Fruit fly (Drosophila melanogaster) whole organism, prepupa: ENCODE data around the gene CG8372.

Experiments
- CG10631 ChIP-seq: fragments of 200-800 bp; sonication (Bioruptor generic); optimal IDR thresholded peaks from 2 replicates; lab custom pipeline; 2016; ENCODE audit warnings: missing biosample characterization, missing genetic modification characterization
- CG10669 ChIP-seq: fragments of 200-800 bp; sonication (Bioruptor generic); optimal IDR thresholded peaks from 3 replicates; lab custom pipeline; 2018; ENCODE audit warnings: missing biosample characterization, mild to moderate bottlenecking, missing genetic modification characterization, moderate library complexity
- CG11294 ChIP-seq: fragments of 200-800 bp; sonication (Bioruptor generic); IDR thresholded peaks from 2 replicates; pipeline ENCODE4 v1.3.6; 2022; ENCODE audit warnings: missing biosample characterization, missing genetic modification characterization
- CG11762 ChIP-seq: fragments of 200-800 bp; sonication (Bioruptor generic); optimal IDR thresholded peaks from 3 replicates; lab custom pipeline; 2016; ENCODE audit warnings: missing biosample characterization, missing genetic modification characterization; ENCODE audit not compliant: insufficient read depth
- CG1621 ChIP-seq: fragments of 200-800 bp; sonication (Bioruptor generic); optimal IDR thresholded peaks from 3 replicates; lab custom pipeline; 2018; ENCODE audit warnings: missing biosample characterization, mild to moderate bottlenecking, missing genetic modification characterization
- CG3032 ChIP-seq: fragments of 200-800 bp; optimal IDR thresholded peaks from 2 replicates; lab custom pipeline; 2019; ENCODE audit warnings: missing biosample characterization, mild to moderate bottlenecking, missing genetic modification characterization, moderate library complexity
- CG31627 ChIP-seq: fragments of 200-800 bp; sonication (Bioruptor generic); optimal IDR thresholded peaks from 3 replicates; lab custom pipeline; 2016; ENCODE audit warnings: missing biosample characterization, missing genetic modification characterization
- CG34406 ChIP-seq: fragments of 200-800 bp; sonication (Bioruptor generic); optimal IDR thresholded peaks from 3 replicates; lab custom pipeline; 2016; ENCODE audit warnings: missing biosample characterization, missing genetic modification characterization
- CG3919 ChIP-seq: fragments of 200-800 bp; sonication (Bioruptor generic); optimal IDR thresholded peaks from 3 replicates; lab custom pipeline; 2016; ENCODE audit warnings: missing biosample characterization, missing genetic modification characterization
- CG4318 ChIP-seq: fragments of 200-800 bp; sonication (Bioruptor generic); optimal IDR thresholded peaks from 3 replicates; lab custom pipeline; 2017; ENCODE audit warnings: missing biosample characterization, mild to moderate bottlenecking, missing genetic modification characterization
- CG6792 ChIP-seq: fragments of 200-800 bp; sonication (Bioruptor generic); optimal IDR thresholded peaks from 3 replicates; lab custom pipeline; 2016; ENCODE audit warnings: missing biosample characterization, missing genetic modification characterization
- CG6808 ChIP-seq: fragments of 200-800 bp; sonication (Bioruptor generic); optimal IDR thresholded peaks from 3 replicates; lab custom pipeline; 2017; ENCODE audit warnings: missing biosample characterization, missing genetic modification characterization, mild to moderate bottlenecking, moderate library complexity, missing genetic modification reagents
- CG6854 ChIP-seq: fragments of 200-800 bp; sonication (Bioruptor generic); optimal IDR thresholded peaks from 2 replicates; lab custom pipeline; 2017; ENCODE audit warnings: missing biosample characterization, mild to moderate bottlenecking, missing genetic modification characterization
- CG7368 ChIP-seq: fragments of 200-800 bp; sonication (Bioruptor generic); optimal IDR thresholded peaks from 3 replicates; lab custom pipeline; 2016; ENCODE audit warnings: missing biosample characterization, missing genetic modification characterization
- CG8119 ChIP-seq: fragments of 200-800 bp; sonication (Bioruptor generic); IDR thresholded peaks from 3 replicates; pipeline ENCODE4 v1.3.6; 2022; ENCODE audit warnings: missing biosample characterization, missing genetic modification characterization
- CG8319 ChIP-seq: fragments of 200-800 bp; sonication (Bioruptor generic); optimal IDR thresholded peaks from 3 replicates; lab custom pipeline; 2016; ENCODE audit warnings: missing biosample characterization, missing genetic modification characterization
- CG9139 ChIP-seq: fragments of 200-800 bp; sonication (Bioruptor generic); optimal IDR thresholded peaks from 3 replicates; lab custom pipeline; 2017; ENCODE audit warnings: missing biosample characterization, mild to moderate bottlenecking, missing genetic modification characterization
- Eip75B ChIP-seq: fragments of 200-800 bp; sonication (Bioruptor generic); optimal IDR thresholded peaks from 3 replicates; lab custom pipeline; 2016; ENCODE audit warnings: missing biosample characterization, missing genetic modification characterization
- Eip78C ChIP-seq: fragments of 200-800 bp; sonication (Bioruptor generic); peaks from one replicate; lab custom pipeline; 2016; ENCODE audit warnings: missing biosample characterization, missing genetic modification characterization
- Eip93F ChIP-seq: fragments of 200-800 bp; sonication (Bioruptor generic); optimal IDR thresholded peaks from 2 replicates; lab custom pipeline; 2016; ENCODE audit warnings: missing biosample characterization, mild to moderate bottlenecking, missing genetic modification characterization
- Ets96B ChIP-seq: fragments of 200-800 bp; optimal IDR thresholded peaks from 2 replicates; lab custom pipeline; 2019; ENCODE audit warnings: missing biosample characterization, mild to moderate bottlenecking, missing genetic modification characterization, moderate library complexity
- Gug ChIP-seq: fragments of 200-800 bp; sonication (Bioruptor generic); IDR thresholded peaks from 2 replicates; pipeline ENCODE4 v1.3.6; 2022; ENCODE audit warnings: missing biosample characterization, missing genetic modification characterization
- Hr38 ChIP-seq: sonication (Bioruptor generic); optimal IDR thresholded peaks from 2 replicates; lab custom pipeline; 2016; ENCODE audit warnings: missing biosample characterization, missing genetic modification characterization
- Hr39 ChIP-seq: fragments of 200-800 bp; sonication (Bioruptor generic); optimal IDR thresholded peaks from 2 replicates; lab custom pipeline; 2016; ENCODE audit warnings: missing biosample characterization, missing genetic modification characterization
- Hr4 ChIP-seq: fragments of 200-800 bp; sonication (Bioruptor generic); optimal IDR thresholded peaks from 3 replicates; lab custom pipeline; 2016; ENCODE audit warnings: missing biosample characterization, missing genetic modification characterization
- Lpt ChIP-seq: fragments of 200-800 bp; sonication (Bioruptor generic); optimal IDR thresholded peaks from 3 replicates; lab custom pipeline; 2016; ENCODE audit warnings: missing biosample characterization, missing genetic modification characterization
- OdsH ChIP-seq: fragments of 200-800 bp; sonication (Bioruptor generic); optimal IDR thresholded peaks from 3 replicates; lab custom pipeline; 2016; ENCODE audit warnings: missing biosample characterization, missing genetic modification characterization
- Smox ChIP-seq: fragments of 200-800 bp; sonication (Bioruptor generic); optimal IDR thresholded peaks from 3 replicates; lab custom pipeline; 2016; ENCODE audit warnings: missing biosample characterization, missing genetic modification characterization
- cyc ChIP-seq: fragments of 200-800 bp; sonication (Bioruptor generic); optimal IDR thresholded peaks from 3 replicates; lab custom pipeline; 2016; ENCODE audit warnings: missing biosample characterization, missing genetic modification characterization
- dac ChIP-seq: fragments of 200-800 bp; sonication (Bioruptor generic); optimal IDR thresholded peaks from 2 replicates; lab custom pipeline; 2017; ENCODE audit warnings: missing biosample characterization, mild to moderate bottlenecking, missing genetic modification characterization
- esn ChIP-seq: fragments of 200-800 bp; sonication (Bioruptor generic); optimal IDR thresholded peaks from 2 replicates; lab custom pipeline; 2016; ENCODE audit warnings: missing biosample characterization, mild to moderate bottlenecking, missing genetic modification characterization, moderate library complexity
- fd85E ChIP-seq: fragments of 200-800 bp; sonication (Bioruptor generic); optimal IDR thresholded peaks from 3 replicates; lab custom pipeline; 2016; ENCODE audit warnings: missing biosample characterization, missing genetic modification characterization
- lz ChIP-seq: fragments of 200-800 bp; sonication (Bioruptor generic); optimal IDR thresholded peaks from 3 replicates; lab custom pipeline; 2016; ENCODE audit warnings: missing biosample characterization, missing genetic modification characterization
- net ChIP-seq: fragments of 200-800 bp; sonication (Bioruptor generic); optimal IDR thresholded peaks from 3 replicates; lab custom pipeline; 2016; ENCODE audit warnings: missing biosample characterization, missing genetic modification characterization
- salr ChIP-seq, 2 experiments: fragments of 200-800 bp; sonication (Bioruptor generic); optimal IDR thresholded peaks; 3 replicates each; lab custom pipeline; 2016 to 2018; ENCODE audit warnings: missing biosample characterization in 2 of 2, missing genetic modification characterization in 2 of 2, mild to moderate bottlenecking in 1 of 2
- spab ChIP-seq: fragments of 200-800 bp; sonication (Bioruptor generic); optimal IDR thresholded peaks from 2 replicates; lab custom pipeline; 2017; ENCODE audit warnings: missing biosample characterization, mild to moderate bottlenecking, missing genetic modification characterization, missing genetic modification reagents
- svp ChIP-seq: fragments of 200-800 bp; sonication (Bioruptor generic); peaks from one replicate; lab custom pipeline; 2016; ENCODE audit warnings: missing biosample characterization, missing genetic modification characterization
- topi ChIP-seq: fragments of 200-800 bp; sonication (Bioruptor generic); optimal IDR thresholded peaks from 3 replicates; lab custom pipeline; 2016; ENCODE audit warnings: missing biosample characterization, missing genetic modification characterization

CG8372 gene

DNA sequence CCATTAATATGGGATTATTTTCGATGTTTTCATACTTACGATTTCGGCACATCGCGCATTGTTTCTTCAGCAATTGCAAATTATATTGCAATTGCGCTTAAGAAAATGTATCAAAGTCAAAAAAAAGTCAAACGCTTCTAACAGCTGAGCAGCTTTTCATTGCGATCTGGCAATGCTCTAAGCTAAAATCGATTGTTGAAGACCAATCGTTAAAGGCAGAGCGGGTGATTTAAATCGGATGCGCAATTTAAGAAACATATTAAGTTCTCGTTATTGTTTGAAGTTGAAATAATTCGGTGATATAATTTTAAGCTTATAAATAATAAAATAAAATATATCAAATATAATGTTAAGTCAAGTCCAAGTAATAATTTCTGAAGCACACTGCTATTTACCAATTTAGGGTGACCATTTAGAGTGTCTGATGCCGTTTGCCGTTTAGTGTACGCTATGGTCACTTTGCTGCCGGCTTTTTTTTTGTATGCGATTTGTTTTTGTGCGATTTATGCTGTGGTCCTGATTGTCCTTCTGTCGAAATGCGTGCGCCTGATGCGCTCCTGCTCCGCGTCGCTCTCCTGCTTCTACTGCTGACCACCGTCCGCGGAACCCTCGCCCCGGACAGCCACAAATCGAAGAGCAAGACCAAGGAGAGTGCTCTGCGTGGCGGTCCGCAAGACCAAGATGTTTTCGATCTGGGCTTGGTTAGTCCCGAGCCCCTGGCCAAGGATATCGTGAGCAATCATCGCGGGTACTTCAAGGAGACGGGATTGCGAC, 15.8 kb downstream of the CG8372 start, which contains the start of the genes CG8475 and CG8460:
Gene CG8475 (minus strand): TSS at position 162 of the 774 bp plus-strand sequence.
Gene CG8460 (plus strand): TSS at position 437 of the 774 bp plus-strand sequence.
- TF ChIP-seq cyc (GFP tag; lab: Kevin White, UChicago) (no peak), Hr4 (GFP tag; lab: Kevin White, UChicago) (no peak), Gug (no peak), net (no peak), topi (GFP tag; lab: Kevin White, UChicago) (no peak), spab (GFP tag; lab: Kevin White, UChicago) (no peak), Eip93F (GFP tag; lab: Kevin White, UChicago) (no peak), CG11762 (GFP tag; lab: Kevin White, UChicago) (no peak), CG6808 (GFP tag; lab: Kevin White, UChicago) (no peak), CG9139 (GFP tag; lab: Kevin White, UChicago) (no peak), Eip75B (no peak), Smox (GFP tag; lab: Kevin White, UChicago) (no peak), CG4318 (no peak), CG7368 (no peak), Eip78C (GFP tag; lab: Kevin White, UChicago) (no peak)

DNA sequence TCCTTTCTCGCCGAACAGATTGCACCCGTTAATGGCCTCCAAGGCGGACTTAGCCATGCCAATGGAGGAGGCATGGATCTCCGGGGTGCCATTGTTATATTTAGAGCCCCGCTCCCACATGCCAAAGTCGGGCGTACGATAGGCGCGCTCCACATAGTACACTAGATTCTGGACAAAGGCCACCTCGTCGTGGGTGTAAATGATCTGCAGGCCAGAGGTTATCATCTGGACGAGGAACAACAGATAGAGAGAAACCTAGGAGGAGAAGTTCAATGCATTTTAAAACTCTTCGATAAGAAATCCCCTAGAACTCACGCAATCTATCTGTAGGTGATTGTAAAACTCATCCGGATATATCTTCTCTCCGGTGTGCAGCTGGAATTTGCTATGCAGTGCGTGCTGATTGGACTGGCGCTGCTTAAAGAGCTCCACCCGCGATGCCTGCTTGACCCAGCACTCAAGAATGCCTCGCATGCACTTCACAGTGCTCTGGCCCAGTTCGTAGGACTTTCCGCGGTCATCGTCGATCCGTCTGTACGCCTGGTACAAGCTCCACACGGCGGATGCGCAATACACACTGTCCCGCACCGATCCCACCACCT, 16.9 kb downstream of the CG8372 start:
- TF ChIP-seq svp (GFP tag; lab: Kevin White, UChicago) (peak; percentile 99), salr (GFP tag; optimal IDR thresholded peaks at IDR 0.05; lab: Kevin White, UChicago) (no peak)
- TF ChIP-seq, all 60 proteins: peak for 1

DNA sequence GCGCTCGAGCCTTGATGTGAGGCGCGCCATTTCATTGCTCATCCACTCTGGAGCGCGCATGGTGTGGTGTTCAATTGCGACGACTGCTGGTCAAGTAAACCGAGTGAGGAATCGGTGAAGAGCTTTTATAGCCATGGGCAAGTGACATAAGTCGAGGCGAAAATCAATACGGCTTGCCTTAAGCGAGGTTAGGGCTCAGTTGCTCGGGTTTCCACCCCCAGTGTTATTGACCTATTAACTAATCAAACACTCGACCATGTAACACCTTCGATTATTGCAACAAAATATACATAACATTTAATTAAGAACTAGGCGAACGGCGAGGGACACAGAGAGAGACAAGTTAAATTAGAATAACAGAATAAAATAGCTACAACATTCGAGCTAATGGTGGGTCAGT, 22.0 kb downstream of the CG8372 start, which contains the start of gene CG34134:
Gene CG34134 (minus strand): TSS at position 101 of the 400 bp plus-strand sequence.
- TF ChIP-seq CG8319 (GFP tag; lab: Kevin White, UChicago) (no peak), CG3919 (GFP tag; lab: Kevin White, UChicago) (no peak), fd85E (GFP tag; lab: Kevin White, UChicago) (no peak), CG6854 (GFP tag; lab: Kevin White, UChicago) (no peak), CG10669 (GFP tag; lab: Kevin White, UChicago) (no peak), CG11294 (GFP tag; lab: Robert Waterston, UW) (no peak), svp (GFP tag; lab: Kevin White, UChicago) (no peak), CG34406 (no peak), CG6792 (GFP tag; lab: Kevin White, UChicago) (no peak), Eip78C (GFP tag; lab: Kevin White, UChicago) (no peak), Hr38 (GFP tag; lab: Kevin White, UChicago) (no peak), CG10631 (GFP tag; lab: Kevin White, UChicago) (no peak), CG1621 (tag; lab: Kevin White, UChicago) (no peak)

DNA sequence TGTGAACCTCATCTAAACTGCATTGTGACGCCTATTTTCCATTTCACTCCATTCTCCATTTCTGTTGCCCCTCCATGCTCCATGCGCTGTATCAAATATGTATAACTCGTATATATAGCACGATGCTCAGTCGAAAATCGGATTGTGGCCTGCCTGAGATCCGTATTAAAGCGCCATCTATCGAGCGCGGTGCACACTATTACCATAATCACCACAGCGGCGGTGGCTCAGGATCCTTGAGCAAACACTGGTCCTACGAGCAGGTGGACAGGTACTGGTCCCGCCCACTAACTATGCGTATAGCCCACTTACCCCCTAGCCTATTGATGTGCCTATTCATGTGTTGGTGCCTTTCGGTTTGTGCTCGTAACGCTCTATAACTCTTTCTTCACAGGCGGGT, 27.7 kb downstream of the CG8372 start:
- TF ChIP-seq Smox (GFP tag; lab: Kevin White, UChicago) (no peak), CG3032 (tag; lab: Kevin White, UChicago) (no peak), CG8119 (GFP tag; lab: Robert Waterston, UW) (no peak), esn (GFP tag; lab: Kevin White, UChicago) (no peak), dac (no peak), Hr39 (GFP tag; lab: Kevin White, UChicago) (no peak), CG7368 (no peak), Ets96B (tag; lab: Kevin White, UChicago) (no peak), lz (GFP tag; lab: Kevin White, UChicago) (no peak), OdsH (no peak), CG1621 (tag; lab: Kevin White, UChicago) (no peak), topi (GFP tag; lab: Kevin White, UChicago) (no peak), Lpt (GFP tag; lab: Kevin White, UChicago) (no peak), CG31627 (GFP tag; lab: Kevin White, UChicago) (no peak), cyc (GFP tag; lab: Kevin White, UChicago) (no peak)
